Fruit fly (Drosophila melanogaster) whole organism, embryonic: ENCODE results near the gene CG43439.
A peak's percentile ranks its signal among the peaks of the same experiment; 100 is the strongest.

ENCODE experiments used
- B-H1 ChIP-seq: fragments of 200-800 bp; sonication (Bioruptor generic); IDR thresholded peaks from 3 replicates; pipeline ENCODE4 v1.3.6; 2022; ENCODE audit warnings: missing biosample characterization, missing genetic modification characterization
- Bgb ChIP-seq: fragments of 200-800 bp; sonication (Bioruptor generic); IDR thresholded peaks from 2 replicates; pipeline ENCODE4 v1.3.6; 2022; ENCODE audit warnings: missing biosample characterization, missing genetic modification characterization; ENCODE audit not compliant: partially characterized antibody
- CG10274 ChIP-seq: fragments of 200-800 bp; sonication (Bioruptor generic); optimal IDR thresholded peaks from 3 replicates; lab custom pipeline; 2017; ENCODE audit warnings: missing biosample characterization, mild to moderate bottlenecking, missing genetic modification characterization
- CG11695 ChIP-seq: fragments of 200-800 bp; sonication (Bioruptor generic); IDR thresholded peaks from 3 replicates; pipeline ENCODE4 v1.3.6; 2022; ENCODE audit warnings: missing biosample characterization, missing genetic modification characterization
- CG12299 ChIP-seq: fragments of 200-800 bp; sonication (Bioruptor generic); optimal IDR thresholded peaks from 2 replicates; lab custom pipeline; 2018; ENCODE audit warnings: missing biosample characterization, mild to moderate bottlenecking, missing genetic modification characterization
- CG14050 ChIP-seq: fragments of 200-800 bp; sonication (Bioruptor generic); IDR thresholded peaks from 3 replicates; pipeline ENCODE4 v1.3.6; 2022; ENCODE audit warnings: missing biosample characterization, missing genetic modification characterization
- CG14667 ChIP-seq: fragments of 200-800 bp; sonication (Bioruptor generic); IDR thresholded peaks from 2 replicates; pipeline ENCODE4 v1.3.6; 2022; ENCODE audit warnings: missing biosample characterization, missing genetic modification characterization
- CG15269 ChIP-seq: fragments of 200-800 bp; sonication (Bioruptor generic); optimal IDR thresholded peaks from 2 replicates; lab custom pipeline; 2018; ENCODE audit warnings: missing biosample characterization, mild to moderate bottlenecking, missing genetic modification characterization, moderate library complexity
- CG16779 ChIP-seq: fragments of 200-800 bp; sonication (Bioruptor generic); IDR thresholded peaks from 2 replicates; pipeline ENCODE4 v1.3.6; 2022; ENCODE audit warnings: missing biosample characterization, missing genetic modification characterization
- CG17912 ChIP-seq: fragments of 200-800 bp; sonication (Bioruptor generic); optimal IDR thresholded peaks from 2 replicates; lab custom pipeline; 2018; ENCODE audit warnings: missing biosample characterization, mild to moderate bottlenecking, missing genetic modification characterization
- CG2202 ChIP-seq: fragments of 200-800 bp; sonication (Bioruptor generic); optimal IDR thresholded peaks from 2 replicates; lab custom pipeline; 2018; ENCODE audit warnings: missing biosample characterization, mild to moderate bottlenecking, missing genetic modification characterization
- CG31224 ChIP-seq: fragments of 200-800 bp; sonication (Bioruptor generic); IDR thresholded peaks from 2 replicates; pipeline ENCODE4 v1.3.6; 2022; ENCODE audit warnings: missing biosample characterization, missing genetic modification characterization
- CG3847 ChIP-seq: fragments of 200-800 bp; sonication (Bioruptor generic); IDR thresholded peaks from 2 replicates; pipeline ENCODE4 v1.3.6; 2022; ENCODE audit warnings: missing biosample characterization, missing genetic modification characterization
- CG42726 ChIP-seq: fragments of 200-800 bp; sonication (Bioruptor generic); IDR thresholded peaks from 2 replicates; pipeline ENCODE4 v1.3.6; 2022; ENCODE audit warnings: missing biosample characterization, missing genetic modification characterization; ENCODE audit not compliant: partially characterized antibody
- CG4282 ChIP-seq: fragments of 200-800 bp; sonication (Bioruptor generic); optimal IDR thresholded peaks from 2 replicates; lab custom pipeline; 2016; ENCODE audit warnings: missing biosample characterization, missing genetic modification characterization
- CG4730 ChIP-seq: fragments of 200-800 bp; sonication (Bioruptor generic); IDR thresholded peaks from 2 replicates; pipeline ENCODE4 v1.3.6; 2022; ENCODE audit warnings: missing biosample characterization, missing genetic modification characterization
- CG6254 ChIP-seq: fragments of 200-800 bp; sonication (Bioruptor generic); optimal IDR thresholded peaks from 3 replicates; lab custom pipeline; 2017; ENCODE audit warnings: mild to moderate bottlenecking, missing biosample characterization, missing genetic modification reagents, missing genetic modification characterization
- CG6765 ChIP-seq: fragments of 200-800 bp; sonication (Bioruptor generic); optimal IDR thresholded peaks from 3 replicates; lab custom pipeline; 2017; ENCODE audit warnings: missing biosample characterization, mild to moderate bottlenecking, missing genetic modification characterization
- CG7987 ChIP-seq: fragments of 200-800 bp; sonication (Bioruptor generic); optimal IDR thresholded peaks from 2 replicates; lab custom pipeline; 2018; ENCODE audit warnings: missing biosample characterization, mild to moderate bottlenecking, missing genetic modification characterization, moderate library complexity
- CG8388 ChIP-seq: fragments of 200-800 bp; sonication (Bioruptor generic); optimal IDR thresholded peaks from 2 replicates; lab custom pipeline; 2019; ENCODE audit warnings: missing biosample characterization, mild to moderate bottlenecking, missing genetic modification characterization, moderate library complexity
- Doc2 ChIP-seq: fragments of 200-800 bp; sonication (Bioruptor generic); IDR thresholded peaks from 2 replicates; pipeline ENCODE4 v1.3.6; 2022; ENCODE audit warnings: missing biosample characterization, missing genetic modification characterization
- Ets65A ChIP-seq: fragments of 200-800 bp; sonication (Bioruptor generic); peaks from one replicate; lab custom pipeline; 2016; ENCODE audit warnings: missing biosample characterization, missing genetic modification characterization
- HLH3B ChIP-seq: fragments of 200-800 bp; sonication (Bioruptor generic); IDR thresholded peaks from 2 replicates; pipeline ENCODE4 v1.3.6; 2022; ENCODE audit warnings: missing biosample characterization, missing genetic modification characterization
- Mad ChIP-seq: fragments of 200-800 bp; sonication (Bioruptor generic); optimal IDR thresholded peaks from 2 replicates; lab custom pipeline; 2016; ENCODE audit warnings: missing biosample characterization, missing genetic modification characterization
- Mes4 ChIP-seq: fragments of 200-800 bp; sonication (Bioruptor generic); optimal IDR thresholded peaks from 2 replicates; lab custom pipeline; 2016; ENCODE audit warnings: missing biosample characterization, missing genetic modification characterization
- Opbp ChIP-seq: fragments of 200-800 bp; sonication (Bioruptor generic); IDR thresholded peaks from 3 replicates; pipeline ENCODE4 v1.3.6; 2022; ENCODE audit warnings: missing biosample characterization, missing genetic modification characterization; ENCODE audit not compliant: partially characterized antibody
- Rx ChIP-seq: fragments of 200-800 bp; sonication (Bioruptor generic); IDR thresholded peaks from 2 replicates; pipeline ENCODE4 v1.3.6; 2022; ENCODE audit warnings: missing biosample characterization, missing genetic modification characterization
- Sry-β ChIP-seq: fragments of 200-800 bp; sonication (Bioruptor generic); optimal IDR thresholded peaks from 2 replicates; lab custom pipeline; 2018; ENCODE audit warnings: missing biosample characterization, mild to moderate bottlenecking, missing genetic modification characterization, moderate library complexity
- Xrp1 ChIP-seq: fragments of 200-800 bp; sonication (Bioruptor generic); IDR thresholded peaks from 2 replicates; pipeline ENCODE4 v1.3.6; 2022; ENCODE audit warnings: missing biosample characterization, missing genetic modification characterization
- ap ChIP-seq: fragments of 200-800 bp; sonication (Bioruptor generic); IDR thresholded peaks from 2 replicates; pipeline ENCODE4 v1.3.6; 2022; ENCODE audit warnings: missing biosample characterization, missing genetic modification characterization
- ash1 ChIP-seq: fragments of 200-800 bp; sonication (Bioruptor generic); optimal IDR thresholded peaks from 2 replicates; lab custom pipeline; 2018; ENCODE audit warnings: missing biosample characterization, mild to moderate bottlenecking, missing genetic modification characterization
- cato ChIP-seq: fragments of 200-800 bp; sonication (Bioruptor generic); optimal IDR thresholded peaks from 2 replicates; lab custom pipeline; 2016; ENCODE audit warnings: missing biosample characterization, missing genetic modification characterization, borderline replicate concordance
- da ChIP-seq: fragments of 200-800 bp; sonication (Bioruptor generic); optimal IDR thresholded peaks from 2 replicates; lab custom pipeline; 2016; ENCODE audit warnings: missing biosample characterization, missing genetic modification characterization
- dan ChIP-seq: fragments of 200-800 bp; sonication (Bioruptor generic); IDR thresholded peaks from 2 replicates; pipeline ENCODE4 v1.3.6; 2022; ENCODE audit warnings: missing biosample characterization, missing genetic modification characterization
- fd102C ChIP-seq: fragments of 200-800 bp; sonication (Bioruptor generic); optimal IDR thresholded peaks from 2 replicates; lab custom pipeline; 2018; ENCODE audit warnings: missing biosample characterization, mild to moderate bottlenecking, missing genetic modification characterization, moderate library complexity
- fd64A ChIP-seq: fragments of 200-800 bp; sonication (Bioruptor generic); optimal IDR thresholded peaks from 3 replicates; lab custom pipeline; 2018; ENCODE audit warnings: missing biosample characterization, mild to moderate bottlenecking, missing genetic modification characterization
- grau ChIP-seq: fragments of 200-800 bp; optimal IDR thresholded peaks from 3 replicates; lab custom pipeline; 2019; ENCODE audit warnings: missing biosample characterization, mild to moderate bottlenecking, missing genetic modification characterization, moderate library complexity
- grn ChIP-seq: fragments of 200-800 bp; sonication (Bioruptor generic); optimal IDR thresholded peaks from 3 replicates; lab custom pipeline; 2017; ENCODE audit warnings: missing biosample characterization, missing genetic modification characterization
- ham ChIP-seq: fragments of 200-800 bp; sonication (Bioruptor generic); IDR thresholded peaks from 2 replicates; pipeline ENCODE4 v1.3.6; 2022; ENCODE audit warnings: missing biosample characterization, missing genetic modification characterization
- hb ChIP-seq: fragments of 200-800 bp; sonication (Bioruptor generic); IDR thresholded peaks from 3 replicates; pipeline ENCODE4 v1.3.6; 2022; ENCODE audit warnings: missing biosample characterization, missing genetic modification characterization; ENCODE audit not compliant: partially characterized antibody
- hbn ChIP-seq: fragments of 200-800 bp; sonication (Bioruptor generic); IDR thresholded peaks from 2 replicates; pipeline ENCODE4 v1.3.6; 2022; ENCODE audit warnings: missing biosample characterization, missing genetic modification characterization; ENCODE audit not compliant: partially characterized antibody
- nom ChIP-seq: fragments of 200-800 bp; sonication (Bioruptor generic); optimal IDR thresholded peaks from 2 replicates; lab custom pipeline; 2017; ENCODE audit warnings: missing biosample characterization, missing genetic modification characterization, mild to moderate bottlenecking, moderate library complexity, missing genetic modification reagents
- pita ChIP-seq: fragments of 200-800 bp; sonication (Bioruptor generic); optimal IDR thresholded peaks from 2 replicates; lab custom pipeline; 2017; ENCODE audit warnings: missing biosample characterization, mild to moderate bottlenecking, missing genetic modification characterization
- pros ChIP-seq: fragments of 200-800 bp; sonication (Bioruptor generic); optimal IDR thresholded peaks from 3 replicates; lab custom pipeline; 2019; ENCODE audit warnings: missing biosample characterization, mild to moderate bottlenecking, missing genetic modification characterization, moderate library complexity
- repo ChIP-seq: fragments of 200-800 bp; sonication (Bioruptor generic); optimal IDR thresholded peaks from 2 replicates; lab custom pipeline; 2016; ENCODE audit warnings: missing biosample characterization, missing genetic modification characterization
- rib ChIP-seq: fragments of 200-800 bp; sonication (Bioruptor generic); IDR thresholded peaks from 2 replicates; pipeline ENCODE4 v1.3.6; 2022; ENCODE audit warnings: missing biosample characterization, missing genetic modification characterization
- schlank ChIP-seq: fragments of 200-800 bp; sonication (Bioruptor generic); optimal IDR thresholded peaks from 2 replicates; lab custom pipeline; 2018; ENCODE audit warnings: missing biosample characterization, mild to moderate bottlenecking, missing genetic modification characterization
- tgo ChIP-seq: fragments of 200-800 bp; sonication (Bioruptor generic); IDR thresholded peaks from 3 replicates; pipeline ENCODE4 v1.3.6; 2022; ENCODE audit warnings: missing biosample characterization, missing genetic modification characterization
- vfl ChIP-seq: fragments of 200-800 bp; sonication (Bioruptor generic); optimal IDR thresholded peaks from 2 replicates; lab custom pipeline; 2016; ENCODE audit warnings: missing biosample characterization, missing genetic modification characterization
- vvl ChIP-seq: fragments of 200-800 bp; sonication (Bioruptor generic); IDR thresholded peaks from 2 replicates; pipeline ENCODE4 v1.3.6; 2022; ENCODE audit warnings: missing biosample characterization, missing genetic modification characterization

The CG43439 gene

dm6 chr3L:6988942-6989569, 4.7 kb upstream of the CG43439 start (continued):
- TF ChIP-seq CG16779 (no peak), Mad (GFP tag; lab: Kevin White, UChicago) (no peak), hb (no peak), grn (peak; percentile 28), CG31224 (GFP tag; lab: Robert Waterston, UW) (peak; percentile 68), CG11695 (peak; percentile 90), CG15269 (tag; lab: Kevin White, UChicago) (peak; percentile 90), CG10274 (peak; percentile 82), hbn (GFP tag; lab: Robert Waterston, UW) (no peak), Sry-β (peak; percentile 45), ham (GFP tag; lab: Robert Waterston, UW) (no peak), schlank (tag; lab: Kevin White, UChicago) (peak; percentile 7), Mes4 (GFP tag; lab: Kevin White, UChicago) (peak; percentile 25), tgo (GFP tag; lab: Robert Waterston, UW) (peak; percentile 89), CG7987 (GFP tag; lab: Kevin White, UChicago) (peak; percentile 8), CG6254 (GFP tag; lab: Kevin White, UChicago) (peak; percentile 91), CG14667 (peak; percentile 88), CG4282 (GFP tag; lab: Kevin White, UChicago) (no peak), da (GFP tag; lab: Kevin White, UChicago) (peak; percentile 36), Doc2 (GFP tag; lab: Robert Waterston, UW) (0 out of 2 replicates have a peak, but pooled peaks have one; percentile 40), pros (GFP tag; lab: Kevin White, UChicago) (peak; percentile 56), nom (GFP tag; lab: Kevin White, UChicago) (peak; percentile 69), cato (GFP tag; lab: Kevin White, UChicago) (peak; percentile 71), vvl (GFP tag; lab: Robert Waterston, UW) (peak; percentile 87), CG12299 (tag; lab: Kevin White, UChicago) (peak; percentile 58), Rx (GFP tag; lab: Robert Waterston, UW) (peak; percentile 38; the same call in 1 of the 2 replicates), CG8388 (peak; percentile 91), CG42726 (GFP tag; lab: Robert Waterston, UW) (no peak), Opbp (GFP tag; lab: Robert Waterston, UW) (no peak), B-H1 (GFP tag; lab: Robert Waterston, UW) (peak; percentile 68), grau (tag; lab: Kevin White, UChicago) (peak; percentile 93), fd64A (GFP tag; lab: Kevin White, UChicago) (peak; percentile 36), repo (GFP tag; lab: Kevin White, UChicago) (peak; percentile 1), rib (GFP tag; lab: Robert Waterston, UW) (0 out of 2 replicates have a peak, but pooled peaks have one; percentile 58), ash1 (GFP tag; lab: Kevin White, UChicago) (no peak), CG3847 (GFP tag; lab: Robert Waterston, UW) (peak; percentile 81), Xrp1 (GFP tag; lab: Robert Waterston, UW) (peak; percentile 82), CG17912 (GFP tag; lab: Kevin White, UChicago) (no peak), HLH3B (GFP tag; lab: Robert Waterston, UW) (peak; percentile 71), CG2202 (tag; lab: Kevin White, UChicago) (peak; percentile 58), dan (GFP tag; lab: Robert Waterston, UW) (peak; percentile 45; the same call in 1 of the 2 replicates), ap (GFP tag; lab: Robert Waterston, UW) (peak; percentile 42; the same call in 1 of the 2 replicates), CG6765 (GFP tag; lab: Kevin White, UChicago) (peak; percentile 90), fd102C (no peak), Bgb (GFP tag; lab: Robert Waterston, UW) (no peak; the same call in 1 of the 2 replicates), vfl (GFP tag; lab: Kevin White, UChicago) (no peak), Ets65A (GFP tag; lab: Kevin White, UChicago) (peak; percentile 93), CG14050 (GFP tag; lab: Robert Waterston, UW) (peak; percentile 54; the same call in 2 of the 3 replicates), CG4730 (GFP tag; lab: Robert Waterston, UW) (peak; percentile 79), pita (GFP tag; lab: Kevin White, UChicago) (no peak)
